Fruit fly (Drosophila melanogaster): Measurements from ENCODE around the gene CG15443.

The CG15443 gene

dm6 chr2L:4458119-4459056 is 4.9 kb downstream of the CG15443 start, which contains the start of gene RpL27A (continued):
- TF ChIP-seq Chrac-16 (GFP tag; optimal IDR thresholded peaks at IDR 0.05) (peak; percentile 32), CG31441 (GFP tag; IDR thresholded peaks at IDR 0.05) (peak; percentile 83), tgo (GFP tag; IDR thresholded peaks at IDR 0.05) (peak; percentile 69), CG14860 (GFP tag; IDR thresholded peaks at IDR 0.05; ENCODE audit: partially characterized antibody) (no peak), Stat92E (GFP tag; optimal IDR thresholded peaks at IDR 0.05) (peak in 1 of 3 experiments; percentile 46), run (tag; optimal IDR thresholded peaks at IDR 0.05) (peak; percentile 32), CG10267 (tag; optimal IDR thresholded peaks at IDR 0.05) (peak; percentile 83), CG16815 (GFP tag; optimal IDR thresholded peaks at IDR 0.05) (peak; percentile 47), Dfd (GFP tag; optimal IDR thresholded peaks at IDR 0.05) (peak in 1 of 2 experiments; percentile 62), CG12071 (GFP tag; optimal IDR thresholded peaks at IDR 0.05) (peak; percentile 91), CG1529 (GFP tag; optimal IDR thresholded peaks at IDR 0.05) (peak; percentile 68), CG4820 (GFP tag; optimal IDR thresholded peaks at IDR 0.05) (peak; percentile 28), CG17328 (GFP tag; IDR thresholded peaks at IDR 0.05) (peak; percentile 91), CG12942 (GFP tag; optimal IDR thresholded peaks at IDR 0.05) (peak; percentile 67), CG1602 (GFP tag; optimal IDR thresholded peaks at IDR 0.05) (peak; percentile 47), gcm2 (GFP tag; optimal IDR thresholded peaks at IDR 0.05) (peak; percentile 43), Bteb2 (GFP tag; optimal IDR thresholded peaks at IDR 0.05) (peak; percentile 63), CG17912 (GFP tag; optimal IDR thresholded peaks at IDR 0.05) (peak; percentile 94), Dip2 (GFP tag; IDR thresholded peaks at IDR 0.05) (no peak), Myb (GFP tag; optimal IDR thresholded peaks at IDR 0.05) (peak; percentile 79), Pdp1 (GFP tag; optimal IDR thresholded peaks at IDR 0.05) (peak; percentile 29 to 62), fd64A (GFP tag; optimal IDR thresholded peaks at IDR 0.05) (peak; percentile 80), dmrt99B (tag; optimal IDR thresholded peaks at IDR 0.05) (peak; percentile 59), CG18619 (GFP tag; optimal IDR thresholded peaks at IDR 0.05) (peak; percentile 86), vfl (GFP tag; optimal IDR thresholded peaks at IDR 0.05) (peak; percentile 45), CG4360 (GFP tag; IDR thresholded peaks at IDR 0.05) (peak; percentile 58; the same call in 1 of the 2 replicates), slou (GFP tag; optimal IDR thresholded peaks at IDR 0.05) (peak; percentile 63), sr (GFP tag; IDR thresholded peaks at IDR 0.05) (peak; percentile 84), Abd-B (GFP tag; optimal IDR thresholded peaks at IDR 0.05) (peak; percentile 47), dan (GFP tag; IDR thresholded peaks at IDR 0.05) (no peak), Ets65A (GFP tag) (peak; percentile 96), CG34376 (GFP tag; optimal IDR thresholded peaks at IDR 0.05) (peak; percentile 90), toy (GFP tag; IDR thresholded peaks at IDR 0.05) (no peak; the same call in 1 of the 2 replicates), mirr (GFP tag; optimal IDR thresholded peaks at IDR 0.05) (peak; percentile 89), grn (GFP tag; optimal IDR thresholded peaks at IDR 0.05) (no peak), CG15601 (tag; optimal IDR thresholded peaks at IDR 0.05) (peak; percentile 80), CG2712 (tag; optimal IDR thresholded peaks at IDR 0.05) (peak; percentile 71), zfh2 (GFP tag; optimal IDR thresholded peaks at IDR 0.05) (peak; percentile 32), Oli (tag; optimal IDR thresholded peaks at IDR 0.05) (peak; percentile 66), vnd (GFP tag; IDR thresholded peaks at IDR 0.05; ENCODE audit: partially characterized antibody) (peak; percentile 47; the same call in 1 of the 3 replicates), CG16779 (GFP tag; IDR thresholded peaks at IDR 0.05) (peak; percentile 77), Poxn (GFP tag; IDR thresholded peaks at IDR 0.05) (peak; percentile 37; the same call in 1 of the 2 replicates), CG17568 (GFP tag; optimal IDR thresholded peaks at IDR 0.05) (no peak), CG10979 (tag; optimal IDR thresholded peaks at IDR 0.05) (peak; percentile 49), nau (GFP tag; optimal IDR thresholded peaks at IDR 0.05) (peak; percentile 75), CG9215 (GFP tag; IDR thresholded peaks at IDR 0.05) (peak; percentile 53), Atf6 (GFP tag; IDR thresholded peaks at IDR 0.05) (peak; percentile 72), CG17361 (GFP tag; IDR thresholded peaks at IDR 0.05) (peak; percentile 84)

All from whole organism, embryonic.